ENCODE assay signal across 1 fruit fly cellular context in genomic region chr3L:12062219-12062618, dm6.
A peak's percentile ranks its signal among the peaks of the same experiment; 100 is the strongest.
TF ChIP-seq lines count a peak whose summit lies in the region.

No protein-coding gene starts in this region.

TF ChIP-seq in whole organism, embryonic, 481 proteins besides CTCF, POLR2A, EP300 and RAD21 (continued from another document):
- TF ChIP-seq CG15696 (tag; optimal IDR thresholded peaks at IDR 0.05; lab: Kevin White, UChicago) (peak; percentile 25), phol (tag; optimal IDR thresholded peaks at IDR 0.05; lab: Kevin White, UChicago) (peak; percentile 54), salm (tag; optimal IDR thresholded peaks at IDR 0.05; lab: Kevin White, UChicago) (no peak), D (optimal IDR thresholded peaks at IDR 0.05; lab: Kevin White, UChicago) (no peak), D (GFP tag; optimal IDR thresholded peaks at IDR 0.05; lab: Kevin White, UChicago) (no peak), CG2712 (tag; optimal IDR thresholded peaks at IDR 0.05; lab: Kevin White, UChicago) (peak; percentile 52), sens (GFP tag; lab: Kevin White, UChicago) (peak; percentile 34), ci (GFP tag; IDR thresholded peaks at IDR 0.05; lab: Robert Waterston, UW) (0 out of 3 replicates have a peak, but pooled peaks have one; percentile 7), CG4820 (GFP tag; optimal IDR thresholded peaks at IDR 0.05; lab: Kevin White, UChicago) (peak; percentile 27), CG18262 (tag; optimal IDR thresholded peaks at IDR 0.05; lab: Kevin White, UChicago) (peak; percentile 55), trem (tag; optimal IDR thresholded peaks at IDR 0.05; lab: Kevin White, UChicago) (peak; percentile 6), CG14860 (GFP tag; IDR thresholded peaks at IDR 0.05; lab: Robert Waterston, UW; ENCODE audit: partially characterized antibody) (no peak), CG1603 (tag; optimal IDR thresholded peaks at IDR 0.05; lab: Kevin White, UChicago) (peak; percentile 35), CG6689 (GFP tag; IDR thresholded peaks at IDR 0.05; lab: Robert Waterston, UW) (0 out of 2 replicates have a peak, but pooled peaks have one; percentile 5), Chrac-16 (GFP tag; optimal IDR thresholded peaks at IDR 0.05; lab: Kevin White, UChicago) (peak; percentile 5), CG8478 (optimal IDR thresholded peaks at IDR 0.05; lab: Kevin White, UChicago) (no peak), CG6854 (GFP tag; optimal IDR thresholded peaks at IDR 0.05; lab: Kevin White, UChicago) (no peak), CG8089 (GFP tag; optimal IDR thresholded peaks at IDR 0.05; lab: Kevin White, UChicago) (no peak), slou (GFP tag; optimal IDR thresholded peaks at IDR 0.05; lab: Kevin White, UChicago) (no peak), Nf-YC (tag; optimal IDR thresholded peaks at IDR 0.05; lab: Kevin White, UChicago) (no peak), CG14710 (tag; optimal IDR thresholded peaks at IDR 0.05; lab: Kevin White, UChicago) (peak; percentile 41), zf30C (GFP tag; optimal IDR thresholded peaks at IDR 0.05; lab: Kevin White, UChicago) (peak; percentile 55), grn (GFP tag; optimal IDR thresholded peaks at IDR 0.05; lab: Kevin White, UChicago) (peak; percentile 8), dmrt11E (tag; optimal IDR thresholded peaks at IDR 0.05; lab: Kevin White, UChicago) (peak; percentile 69), danr (GFP tag; IDR thresholded peaks at IDR 0.05; lab: Robert Waterston, UW) (no peak), kay (GFP tag; optimal IDR thresholded peaks at IDR 0.05; lab: Kevin White, UChicago) (no peak), CG7839 (tag; optimal IDR thresholded peaks at IDR 0.05; lab: Kevin White, UChicago) (peak; percentile 8), CG33557 (GFP tag; optimal IDR thresholded peaks at IDR 0.05; lab: Kevin White, UChicago) (peak; percentile 40), row (GFP tag; IDR thresholded peaks at IDR 0.05; lab: Robert Waterston, UW) (0 out of 3 replicates have a peak, but pooled peaks have one; percentile 28), CG17328 (GFP tag; IDR thresholded peaks at IDR 0.05; lab: Robert Waterston, UW) (peak; percentile 26; the same call in 1 of the 2 replicates), tio (GFP tag; optimal IDR thresholded peaks at IDR 0.05; lab: Kevin White, UChicago) (peak; percentile 21), peb (GFP tag; IDR thresholded peaks at IDR 0.05; lab: Robert Waterston, UW) (no peak), nau (GFP tag; optimal IDR thresholded peaks at IDR 0.05; lab: Kevin White, UChicago) (no peak), tgo (GFP tag; IDR thresholded peaks at IDR 0.05; lab: Robert Waterston, UW) (no peak), Hr39 (optimal IDR thresholded peaks at IDR 0.05; lab: Kevin White, UChicago) (no peak), D19A (tag; optimal IDR thresholded peaks at IDR 0.05; lab: Kevin White, UChicago) (peak; percentile 45), Ssrp (tag; optimal IDR thresholded peaks at IDR 0.05; lab: Kevin White, UChicago) (peak; percentile 32), fu2 (GFP tag; optimal IDR thresholded peaks at IDR 0.05; lab: Kevin White, UChicago) (no peak), CG11696 (GFP tag; IDR thresholded peaks at IDR 0.05; lab: Robert Waterston, UW) (no peak), chn (GFP tag; optimal IDR thresholded peaks at IDR 0.05; lab: Kevin White, UChicago) (peak; percentile 25), unpg (GFP tag; optimal IDR thresholded peaks at IDR 0.05; lab: Kevin White, UChicago) (peak; percentile 3), CG13287 (GFP tag; IDR thresholded peaks at IDR 0.05; lab: Robert Waterston, UW; ENCODE audit: partially characterized antibody) (no peak), ac (GFP tag; optimal IDR thresholded peaks at IDR 0.05; lab: Kevin White, UChicago) (no peak), Ets65A (GFP tag; lab: Kevin White, UChicago) (peak; percentile 79), CG12391 (tag; optimal IDR thresholded peaks at IDR 0.05; lab: Kevin White, UChicago) (peak; percentile 9), Side (GFP tag; optimal IDR thresholded peaks at IDR 0.05; lab: Kevin White, UChicago) (no peak), sc (optimal IDR thresholded peaks at IDR 0.05; lab: Kevin White, UChicago) (no peak), sc (GFP tag; optimal IDR thresholded peaks at IDR 0.05; lab: Kevin White, UChicago) (peak; percentile 14)
